Worm (Caenorhabditis elegans) whole organism, L3 larva: Measurements from ENCODE around the gene math-1.

ENCODE experiments used
- R02D3.7 ChIP-seq: fragments of 150-350 bp; optimal IDR thresholded peaks from 2 replicates; lab custom pipeline; 2014; ENCODE audit warnings: missing biosample characterization, missing genetic modification characterization
- ZK546.5 ChIP-seq: sonication (generic microtip); optimal IDR thresholded peaks from 2 replicates; lab custom pipeline; 2017; ENCODE audit warnings: missing biosample characterization, missing genetic modification characterization
- ama-1 ChIP-seq: fragments of 150-350 bp; optimal IDR thresholded peaks from 2 replicates; lab custom pipeline; 2018
- ceh-16 ChIP-seq: sonication (generic microtip); optimal IDR thresholded peaks from 2 replicates; lab custom pipeline; 2017; ENCODE audit warnings: missing biosample characterization, missing genetic modification characterization
- ceh-82 ChIP-seq: fragments of 150-350 bp; optimal IDR thresholded peaks from 2 replicates; lab custom pipeline; 2014; ENCODE audit warnings: missing biosample characterization, missing genetic modification characterization
- daf-12 ChIP-seq: fragments of 150-350 bp; optimal IDR thresholded peaks from 2 replicates; lab custom pipeline; 2014; ENCODE audit warnings: missing biosample characterization, missing genetic modification reagents, missing genetic modification characterization
- egl-27 ChIP-seq: sonication (generic microtip); optimal IDR thresholded peaks from 4 replicates; lab custom pipeline; 2017; ENCODE audit warnings: missing biosample characterization, missing genetic modification reagents, missing genetic modification characterization
- egl-5 ChIP-seq: fragments of 150-350 bp; optimal IDR thresholded peaks from 2 replicates; lab custom pipeline; 2017; ENCODE audit warnings: missing biosample characterization, missing genetic modification reagents, missing genetic modification characterization, inconsistent platforms
- elt-2 ChIP-seq: sonication (generic microtip); optimal IDR thresholded peaks from 2 replicates; lab custom pipeline; 2016; ENCODE audit warnings: missing genetic modification reagents, mild to moderate bottlenecking, missing genetic modification characterization, missing compliant biosample characterization
- elt-3 ChIP-seq, 3 experiments: fragments of 150-350 bp in 1 of 3; sonication (generic microtip) in 2 of 3; optimal IDR thresholded peaks; 2 replicates in 2 of 3; 4 replicates in 1 of 3; lab custom pipeline; 2014 to 2017; ENCODE audit warnings: missing biosample characterization in 3 of 3, missing genetic modification characterization in 3 of 3
- eor-1 ChIP-seq, 2 experiments: fragments of 150-350 bp; optimal IDR thresholded peaks; 2 replicates each; lab custom pipeline; 2014 to 2018; ENCODE audit warnings: missing biosample characterization in 2 of 2, missing genetic modification characterization in 2 of 2
- fkh-2 ChIP-seq: fragments of 150-350 bp; optimal IDR thresholded peaks from 2 replicates; lab custom pipeline; 2014; ENCODE audit warnings: missing biosample characterization, missing genetic modification reagents, missing genetic modification characterization
- fos-1 ChIP-seq: fragments of 150-350 bp; optimal IDR thresholded peaks from 2 replicates; lab custom pipeline; 2014; ENCODE audit warnings: missing biosample characterization, missing genetic modification characterization
- hmg-11 ChIP-seq: sonication (generic microtip); optimal IDR thresholded peaks from 2 replicates; lab custom pipeline; 2016; ENCODE audit warnings: missing genetic modification characterization, missing compliant biosample characterization
- jun-1 ChIP-seq: fragments of 150-350 bp; optimal IDR thresholded peaks from 2 replicates; lab custom pipeline; 2014; ENCODE audit warnings: missing biosample characterization, missing genetic modification reagents, missing genetic modification characterization
- lsy-12 ChIP-seq: sonication (generic microtip); optimal IDR thresholded peaks from 2 replicates; lab custom pipeline; 2016; ENCODE audit warnings: mild to moderate bottlenecking, missing genetic modification characterization, missing compliant biosample characterization
- mdl-1 ChIP-seq: fragments of 150-350 bp; optimal IDR thresholded peaks from 2 replicates; lab custom pipeline; 2014; ENCODE audit warnings: missing biosample characterization, missing genetic modification characterization
- mml-1 ChIP-seq: fragments of 150-350 bp; sonication (generic microtip); optimal IDR thresholded peaks from 3 replicates; lab custom pipeline; 2014; ENCODE audit warnings: missing biosample characterization, missing genetic modification characterization
- nfya-1 ChIP-seq: sonication (generic microtip); optimal IDR thresholded peaks from 2 replicates; lab custom pipeline; 2017; ENCODE audit warnings: missing genetic modification characterization, mild to moderate bottlenecking, missing compliant biosample characterization, antibody characterized with exemption, moderate library complexity; ENCODE audit not compliant: insufficient read depth
- nhr-11 ChIP-seq: fragments of 150-350 bp; optimal IDR thresholded peaks from 2 replicates; lab custom pipeline; 2014; ENCODE audit warnings: missing biosample characterization, missing genetic modification characterization
- nhr-23 ChIP-seq: fragments of 150-350 bp; optimal IDR thresholded peaks from 2 replicates; lab custom pipeline; 2014; ENCODE audit warnings: missing biosample characterization, missing genetic modification reagents, missing genetic modification characterization
- nhr-237 ChIP-seq: fragments of 150-350 bp; optimal IDR thresholded peaks from 2 replicates; lab custom pipeline; 2014; ENCODE audit warnings: missing biosample characterization, missing genetic modification characterization
- nhr-25 ChIP-seq: sonication (generic microtip); optimal IDR thresholded peaks from 2 replicates; lab custom pipeline; 2017; ENCODE audit warnings: missing biosample characterization, missing genetic modification characterization
- nhr-28 ChIP-seq: fragments of 150-350 bp; optimal IDR thresholded peaks from 2 replicates; lab custom pipeline; 2014; ENCODE audit warnings: missing biosample characterization, missing genetic modification characterization
- nhr-76 ChIP-seq: fragments of 150-350 bp; sonication (generic microtip); optimal IDR thresholded peaks from 5 replicates; lab custom pipeline; 2014; ENCODE audit warnings: missing biosample characterization, missing genetic modification characterization
- nhr-77 ChIP-seq: fragments of 150-350 bp; optimal IDR thresholded peaks from 2 replicates; lab custom pipeline; 2014; ENCODE audit warnings: missing biosample characterization, missing genetic modification characterization
- pqm-1 ChIP-seq: fragments of 150-350 bp; optimal IDR thresholded peaks from 2 replicates; lab custom pipeline; 2017; ENCODE audit warnings: missing biosample characterization, missing genetic modification characterization, inconsistent platforms
- sea-2 ChIP-seq: fragments of 150-350 bp; sonication (generic microtip); optimal IDR thresholded peaks from 4 replicates; lab custom pipeline; 2014; ENCODE audit warnings: missing biosample characterization, missing genetic modification reagents, missing genetic modification characterization
- skn-1 ChIP-seq: fragments of 150-350 bp; optimal IDR thresholded peaks from 2 replicates; lab custom pipeline; 2014; ENCODE audit warnings: missing biosample characterization, missing genetic modification characterization
- snpc-4 ChIP-seq: fragments of 150-350 bp; optimal IDR thresholded peaks from 2 replicates; lab custom pipeline; 2014; ENCODE audit warnings: missing biosample characterization, missing genetic modification characterization
- tbx-2 ChIP-seq: sonication (generic microtip); optimal IDR thresholded peaks from 2 replicates; lab custom pipeline; 2016; ENCODE audit warnings: mild to moderate bottlenecking, missing genetic modification characterization, missing compliant biosample characterization
- unc-39 ChIP-seq: sonication (generic microtip); optimal IDR thresholded peaks from 4 replicates; lab custom pipeline; 2017; ENCODE audit warnings: missing biosample characterization, missing genetic modification characterization
- zag-1 ChIP-seq: fragments of 150-350 bp; optimal IDR thresholded peaks from 2 replicates; lab custom pipeline; 2014; ENCODE audit warnings: missing biosample characterization, missing genetic modification characterization
- ztf-4 ChIP-seq: fragments of 150-350 bp; optimal IDR thresholded peaks from 2 replicates; lab custom pipeline; 2014; ENCODE audit warnings: missing biosample characterization, missing genetic modification characterization

Gene math-1

ce11 chrII:2058985-2059384, 12.5 kb upstream of the math-1 start, which contains the start of gene F07E5.5 (continued):
- no peak for TF ChIP-seq fos-1 (tag; lab: Kevin White, UChicago)
- TF ChIP-seq eor-1 (tag; optimal IDR thresholded peaks at IDR 0.05; lab: Kevin White, UChicago): no peak
- TF ChIP-seq fkh-2: no peak
- TF ChIP-seq tbx-2 (tag; lab: Kevin White, UChicago): no peak
- TF ChIP-seq nhr-23 (tag; lab: Kevin White, UChicago): peak; percentile 41
- TF ChIP-seq ceh-16: no peak
- TF ChIP-seq elt-2 (tag; lab: Kevin White, UChicago): peak; percentile 20
- TF ChIP-seq elt-3 (tag; optimal IDR thresholded peaks at IDR 0.05; lab: Kevin White, UChicago): no peak
- TF ChIP-seq ama-1: no peak
- no peak for TF ChIP-seq ztf-4 (tag; lab: Kevin White, UChicago)

ce11 chrII:2051372-2051771, 4.9 kb upstream of the math-1 start, which contains the start of gene fbxb-35:
fbxb-35 (plus strand) TSS chrII:2051672.
- no peak for TF ChIP-seq daf-12 (tag; lab: Kevin White, UChicago)
- TF ChIP-seq nhr-77: no peak
- TF ChIP-seq ZK546.5: no peak
- no peak for TF ChIP-seq nhr-237 (tag; lab: Kevin White, UChicago)
- TF ChIP-seq eor-1 (tag; optimal IDR thresholded peaks at IDR 0.05; lab: Kevin White, UChicago): no peak
- TF ChIP-seq unc-39 (tag; lab: Kevin White, UChicago): no peak
- TF ChIP-seq pqm-1 (tag; lab: Kevin White, UChicago): no peak
- TF ChIP-seq mml-1 (tag; lab: Kevin White, UChicago): no peak
- no peak for TF ChIP-seq ceh-82 (tag; lab: Kevin White, UChicago)
- no peak for TF ChIP-seq jun-1 (tag; lab: Kevin White, UChicago)
- no peak for TF ChIP-seq R02D3.7
- TF ChIP-seq fos-1 (tag; lab: Kevin White, UChicago): no peak
- no peak for TF ChIP-seq egl-27 (tag; lab: Kevin White, UChicago)

ce11 chrII:2045505-2045904, 951 bp downstream of the math-1 start, which contains the start of gene bath-24:
bath-24 (minus strand) TSS chrII:2045605.
- TF ChIP-seq ceh-82 (tag; lab: Kevin White, UChicago): no peak
- no peak for TF ChIP-seq elt-2 (tag; lab: Kevin White, UChicago)
- no peak for TF ChIP-seq nfya-1 (tag; lab: Kevin White, UChicago)
- no peak for TF ChIP-seq nhr-11 (tag; lab: Kevin White, UChicago)
- TF ChIP-seq skn-1 (tag; lab: Kevin White, UChicago): no peak
- no peak for TF ChIP-seq eor-1 (tag; optimal IDR thresholded peaks at IDR 0.05; lab: Kevin White, UChicago)
- TF ChIP-seq zag-1 (tag; lab: Kevin White, UChicago): no peak
- TF ChIP-seq snpc-4 (tag; lab: Kevin White, UChicago): no peak
- TF ChIP-seq daf-12 (tag; lab: Kevin White, UChicago): no peak
- TF ChIP-seq sea-2: no peak

ce11 chrII:2042447-2042846, 4.0 kb downstream of the math-1 start, which contains the start of gene bath-20:
bath-20 (minus strand) TSS chrII:2042547.
- TF ChIP-seq egl-5 (tag; lab: Kevin White, UChicago): no peak
- no peak for TF ChIP-seq nhr-11 (tag; lab: Kevin White, UChicago)
- TF ChIP-seq mdl-1: no peak
- TF ChIP-seq hmg-11: no peak
- no peak for TF ChIP-seq skn-1 (tag; lab: Kevin White, UChicago)
- no peak for TF ChIP-seq ceh-82 (tag; lab: Kevin White, UChicago)
- no peak for TF ChIP-seq nhr-77
- no peak for TF ChIP-seq mml-1 (tag; lab: Kevin White, UChicago)
- TF ChIP-seq nhr-28: no peak
- TF ChIP-seq ZK546.5: no peak
- TF ChIP-seq eor-1 (tag; optimal IDR thresholded peaks at IDR 0.05; lab: Kevin White, UChicago): no peak
- TF ChIP-seq, all 47 proteins: peak for 0

ce11 chrII:2039288-2039687, 7.2 kb downstream of the math-1 start, which contains the start of gene bath-19:
bath-19 (minus strand) TSS chrII:2039388.
- TF ChIP-seq elt-3 (tag; optimal IDR thresholded peaks at IDR 0.05; lab: Kevin White, UChicago): no peak

ce11 chrII:2033286-2033685, 13.2 kb downstream of the math-1 start, which contains the start of gene F59H6.14:
F59H6.14 (plus strand) TSS chrII:2033586.
- TF ChIP-seq nhr-76 (no peak), snpc-4 (tag; lab: Kevin White, UChicago) (no peak), R02D3.7 (no peak), jun-1 (tag; lab: Kevin White, UChicago) (no peak), nhr-25 (tag; lab: Kevin White, UChicago) (no peak), lsy-12 (tag; lab: Kevin White, UChicago) (no peak), nhr-28 (no peak), nfya-1 (tag; lab: Kevin White, UChicago) (no peak), ama-1 (no peak)
